Worm (Caenorhabditis elegans): ENCODE data around the gene C52E2.4.
A peak's percentile ranks its signal among the peaks of the same experiment; 100 is the strongest.

The C52E2.4 gene

DNA sequence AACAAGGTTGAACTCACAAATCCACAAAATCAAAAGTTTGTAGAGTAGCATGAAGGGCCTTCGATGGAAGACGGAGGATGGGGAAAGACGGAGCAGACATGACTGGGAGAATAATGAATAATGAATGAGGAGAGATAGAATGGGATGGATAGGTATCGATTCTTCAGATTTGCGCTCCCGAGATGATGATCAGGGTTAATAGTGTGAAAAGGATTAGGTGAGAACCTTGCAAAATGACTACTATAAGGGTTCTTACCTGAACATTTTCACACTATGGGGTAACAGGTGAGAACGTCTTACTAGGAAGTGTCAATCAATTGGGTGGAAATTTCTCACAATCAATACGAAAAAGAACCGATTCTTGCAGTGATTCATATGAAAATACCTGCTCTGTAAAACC is 7.4 kb downstream of the C52E2.4 start, which contains the start of gene fbxb-96 (continued):
- no peak for TF ChIP-seq sox-4 (tag; optimal IDR thresholded peaks at IDR 0.05)
- TF ChIP-seq snu-23 (GFP tag; optimal IDR thresholded peaks at IDR 0.05) = no peak
- TF ChIP-seq ztf-11 (tag; optimal IDR thresholded peaks at IDR 0.05) = no peak
- no peak for TF ChIP-seq ceh-63 (GFP tag; optimal IDR thresholded peaks at IDR 0.05)
- TF ChIP-seq snpc-4 (tag; optimal IDR thresholded peaks at IDR 0.05) = no peak

DNA sequence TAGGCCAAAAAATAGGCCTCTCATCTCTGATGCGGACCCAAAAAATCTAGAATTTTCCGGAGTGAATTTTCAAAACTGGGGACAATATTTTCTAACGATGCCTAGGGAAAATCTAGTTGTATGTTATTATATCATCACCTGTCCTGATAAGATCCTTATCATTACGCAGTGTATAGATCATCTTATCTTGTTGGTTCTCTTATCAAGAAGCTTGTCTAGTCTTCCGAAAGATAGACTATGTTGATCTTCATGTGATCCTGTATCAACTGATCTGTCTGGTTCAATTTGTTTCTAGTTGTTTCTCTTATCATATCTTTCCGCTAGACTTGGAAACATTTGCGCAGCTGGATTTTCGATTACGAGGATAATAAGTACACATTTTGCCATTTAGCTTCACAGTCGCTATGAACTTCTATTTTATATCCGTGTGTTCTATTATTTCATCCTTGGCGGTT is 7.9 kb downstream of the C52E2.4 start, which contains the start of gene C52E2.3:
Gene C52E2.3, plus strand, starts transcription at position 405 of the 455 bp plus-strand sequence.
- TF ChIP-seq aha-1 (tag; optimal IDR thresholded peaks at IDR 0.05) = no peak
- TF ChIP-seq elt-3 (tag; optimal IDR thresholded peaks at IDR 0.05) = peak in 5 of 6 experiments; percentile 56 to 80 (median 70)
- no peak for TF ChIP-seq pqm-1 (tag; optimal IDR thresholded peaks at IDR 0.05)
- TF ChIP-seq nhr-85 (tag) = no peak
- TF ChIP-seq grh-1 (GFP tag; IDR thresholded peaks at IDR 0.05) = no peak
- peak; percentile 26 for TF ChIP-seq blmp-1 (tag; optimal IDR thresholded peaks at IDR 0.05)
- TF ChIP-seq elt-2 (tag; optimal IDR thresholded peaks at IDR 0.05) = peak; percentile 81
- no peak for TF ChIP-seq swsn-7 (tag; optimal IDR thresholded peaks at IDR 0.05)
- no peak for TF ChIP-seq zag-1 (tag; optimal IDR thresholded peaks at IDR 0.05)
- TF ChIP-seq ceh-8 (GFP tag; optimal IDR thresholded peaks at IDR 0.05) = no peak
- TF ChIP-seq lin-15B (tag; optimal IDR thresholded peaks at IDR 0.05) = no peak
- no peak for TF ChIP-seq nhr-12 (tag; optimal IDR thresholded peaks at IDR 0.05)

- TF ChIP-seq lin-14 (GFP tag; optimal IDR thresholded peaks at IDR 0.05) (peak; percentile 68), ceh-8 (GFP tag; optimal IDR thresholded peaks at IDR 0.05) (no peak), fkh-4 (tag; optimal IDR thresholded peaks at IDR 0.05; ENCODE audit: borderline replicate concordance) (no peak), nhr-90 (tag; optimal IDR thresholded peaks at IDR 0.05; ENCODE audit: poor library complexity) (peak; percentile 48), nhr-19 (GFP tag; conservative IDR thresholded peaks at IDR 0.05) (peak; percentile 43; the same call in 1 of the 2 replicates), lsy-2 (tag; optimal IDR thresholded peaks at IDR 0.05) (peak in 1 of 2 experiments; percentile 34), mdl-1 (tag; optimal IDR thresholded peaks at IDR 0.05) (peak in 1 of 2 experiments; percentile 7), blmp-1 (tag; optimal IDR thresholded peaks at IDR 0.05) (peak; percentile 40), lin-13 (GFP tag; optimal IDR thresholded peaks at IDR 0.05) (no peak), lin-35 (GFP tag; optimal IDR thresholded peaks at IDR 0.05) (peak in 1 of 2 experiments; percentile 40), aha-1 (tag; optimal IDR thresholded peaks at IDR 0.05) (no peak), jun-1 (tag; optimal IDR thresholded peaks at IDR 0.05) (peak; percentile 92), fkh-10 (GFP tag; optimal IDR thresholded peaks at IDR 0.05) (no peak), pqm-1 (tag; optimal IDR thresholded peaks at IDR 0.05) (peak; percentile 92), elt-2 (tag; optimal IDR thresholded peaks at IDR 0.05) (peak; percentile 100), nhr-20 (tag; optimal IDR thresholded peaks at IDR 0.05) (peak; percentile 58), efl-1 (optimal IDR thresholded peaks at IDR 0.05) (no peak), efl-1 (GFP tag; optimal IDR thresholded peaks at IDR 0.05 in 1 of 2) (peak in 1 of 2 experiments; percentile 35), elt-3 (tag; optimal IDR thresholded peaks at IDR 0.05) (peak in 2 of 6 experiments; percentile 68 to 69), pax-3 (tag; optimal IDR thresholded peaks at IDR 0.05) (peak; percentile 30), unc-130 (tag; optimal IDR thresholded peaks at IDR 0.05) (no peak), nhr-85 (tag) (no peak), tlp-1 (tag; optimal IDR thresholded peaks at IDR 0.05) (peak; percentile 84)
Observed at ce11 chrII:1851716-1852115, 8.8 kb downstream of the C52E2.4 start.

DNA sequence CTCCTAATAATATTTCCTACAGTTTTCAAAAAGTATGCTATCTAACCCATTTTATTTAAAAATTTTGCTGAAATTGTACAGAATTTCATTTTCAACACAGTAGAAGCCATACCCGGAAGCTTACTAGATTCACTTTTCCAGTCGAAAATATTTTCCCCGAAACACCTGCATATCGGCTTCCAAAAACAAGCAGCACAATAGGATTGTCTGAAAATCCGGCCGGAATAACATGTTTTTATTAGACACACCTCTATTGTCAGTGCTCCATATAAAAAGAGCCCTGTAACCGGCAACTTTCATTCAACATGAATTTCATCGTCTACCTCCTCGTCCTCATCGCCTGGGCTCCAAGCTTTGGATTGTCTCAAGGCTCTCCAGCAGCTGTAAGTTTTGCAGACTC is 9.6 kb downstream of the C52E2.4 start, which contains the start of gene C52E2.2:
Gene C52E2.2, plus strand, starts transcription at position 301 of the 400 bp plus-strand sequence.
- no peak for TF ChIP-seq unc-30 (tag; optimal IDR thresholded peaks at IDR 0.05)
- TF ChIP-seq nhr-28 (tag; optimal IDR thresholded peaks at IDR 0.05) = no peak
- TF ChIP-seq lsy-2 (tag; optimal IDR thresholded peaks at IDR 0.05) = no peak
- no peak for TF ChIP-seq aly-2 (tag; optimal IDR thresholded peaks at IDR 0.05)
- TF ChIP-seq nhr-85 (tag) = no peak
- no peak for TF ChIP-seq dpl-1 (GFP tag; optimal IDR thresholded peaks at IDR 0.05)
- no peak for TF ChIP-seq alr-1 (tag; optimal IDR thresholded peaks at IDR 0.05; ENCODE audit: borderline replicate concordance)
- TF ChIP-seq C16A3.4 (tag; optimal IDR thresholded peaks at IDR 0.05) = no peak
- TF ChIP-seq snu-23 (GFP tag; optimal IDR thresholded peaks at IDR 0.05) = no peak
- no peak for TF ChIP-seq sptf-1 (tag; optimal IDR thresholded peaks at IDR 0.05)
- TF ChIP-seq tbx-2 (tag; optimal IDR thresholded peaks at IDR 0.05) = no peak
- no peak for TF ChIP-seq ceh-63 (GFP tag; optimal IDR thresholded peaks at IDR 0.05)
- no peak for TF ChIP-seq unc-86 (tag; optimal IDR thresholded peaks at IDR 0.05)
- no peak for TF ChIP-seq unc-130 (tag; optimal IDR thresholded peaks at IDR 0.05)

Measured in whole organism, L1 larva.